Worm (Caenorhabditis elegans) whole organism, late embryonic: ENCODE measurements around the gene atn-1.

Experiments
- C38D4.7 ChIP-seq: fragments of 200-800 bp; sonication (Bioruptor generic); optimal IDR thresholded peaks from 2 replicates; lab custom pipeline; 2018; ENCODE audit warnings: mild to moderate bottlenecking, missing genetic modification characterization, moderate library complexity, missing compliant biosample characterization
- F13H6.1 ChIP-seq: sonication (generic microtip); optimal IDR thresholded peaks from 2 replicates; lab custom pipeline; 2016; ENCODE audit warnings: missing genetic modification characterization, missing compliant biosample characterization
- K02D7.2 ChIP-seq: sonication (generic microtip); optimal IDR thresholded peaks from 2 replicates; lab custom pipeline; 2017; ENCODE audit warnings: mild to moderate bottlenecking, missing genetic modification characterization, missing compliant biosample characterization
- K09A11.1 ChIP-seq: sonication (generic microtip); optimal IDR thresholded peaks from 2 replicates; lab custom pipeline; 2017; ENCODE audit warnings: antibody characterized with exemption, mild to moderate bottlenecking, missing genetic modification characterization, missing compliant biosample characterization; ENCODE audit not compliant: insufficient read depth
- Y22D7AL.16 ChIP-seq: sonication (generic microtip); optimal IDR thresholded peaks from 2 replicates; lab custom pipeline; 2016; ENCODE audit warnings: missing genetic modification characterization, missing compliant biosample characterization
- ceh-18 ChIP-seq: sonication (generic microtip); optimal IDR thresholded peaks from 2 replicates; lab custom pipeline; 2016; ENCODE audit warnings: missing genetic modification characterization, missing compliant biosample characterization
- ceh-30 ChIP-seq: fragments of 150-350 bp; optimal IDR thresholded peaks from 2 replicates; lab custom pipeline; 2014; ENCODE audit warnings: missing biosample characterization, missing genetic modification characterization
- ceh-34 ChIP-seq: sonication (generic microtip); optimal IDR thresholded peaks from 2 replicates; lab custom pipeline; 2016; ENCODE audit warnings: mild to moderate bottlenecking, missing genetic modification characterization, missing compliant biosample characterization
- ceh-48 ChIP-seq: sonication (generic microtip); optimal IDR thresholded peaks from 2 replicates; lab custom pipeline; 2016; ENCODE audit warnings: missing genetic modification characterization, inconsistent platforms, missing compliant biosample characterization
- ceh-9 ChIP-seq: sonication (generic microtip); optimal IDR thresholded peaks from 2 replicates; lab custom pipeline; 2016; ENCODE audit warnings: mild to moderate bottlenecking, missing genetic modification characterization, inconsistent platforms, missing compliant biosample characterization
- elt-2 ChIP-seq: sonication (generic microtip); optimal IDR thresholded peaks from 2 replicates; lab custom pipeline; 2016; ENCODE audit warnings: missing genetic modification reagents, missing genetic modification characterization, missing compliant biosample characterization
- fkh-6 ChIP-seq: sonication (generic microtip); optimal IDR thresholded peaks from 2 replicates; lab custom pipeline; 2016; ENCODE audit warnings: missing genetic modification characterization, missing compliant biosample characterization
- hlh-15 ChIP-seq: sonication (generic microtip); optimal IDR thresholded peaks from 2 replicates; lab custom pipeline; 2016; ENCODE audit warnings: missing genetic modification characterization, missing compliant biosample characterization
- hlh-30 ChIP-seq: sonication (generic microtip); optimal IDR thresholded peaks from 2 replicates; lab custom pipeline; 2017; ENCODE audit warnings: antibody characterized with exemption, missing genetic modification characterization, missing compliant biosample characterization; ENCODE audit not compliant: insufficient read depth
- hlh-6 ChIP-seq: sonication (generic microtip); optimal IDR thresholded peaks from 2 replicates; lab custom pipeline; 2016; ENCODE audit warnings: missing genotype, missing genetic modification characterization, missing compliant biosample characterization
- nhr-11 ChIP-seq: fragments of 150-350 bp; optimal IDR thresholded peaks from 2 replicates; lab custom pipeline; 2014; ENCODE audit warnings: missing biosample characterization, missing genetic modification characterization
- pag-3 ChIP-seq: sonication (generic microtip); optimal IDR thresholded peaks from 2 replicates; lab custom pipeline; 2016; ENCODE audit warnings: missing compliant biosample characterization, missing genetic modification characterization, borderline replicate concordance
- pha-2 ChIP-seq: sonication (generic microtip); optimal IDR thresholded peaks from 2 replicates; lab custom pipeline; 2017; ENCODE audit warnings: mild to moderate bottlenecking, missing genetic modification characterization, missing compliant biosample characterization
- pha-4 ChIP-seq: fragments of 150-350 bp; optimal IDR thresholded peaks from 2 replicates; lab custom pipeline; 2018; ENCODE audit warnings: missing biosample characterization, missing genetic modification reagents, missing genetic modification characterization
- ref-2 ChIP-seq: sonication (generic microtip); optimal IDR thresholded peaks from 2 replicates; lab custom pipeline; 2016; ENCODE audit warnings: missing genetic modification characterization, missing compliant biosample characterization
- sdc-2 ChIP-seq: sonication (generic microtip); optimal IDR thresholded peaks from 2 replicates; lab custom pipeline; 2016; ENCODE audit warnings: missing genotype, missing genetic modification characterization, missing compliant biosample characterization
- sox-2 ChIP-seq: fragments of 200-800 bp; sonication (Bioruptor generic); IDR thresholded peaks from 2 replicates; pipeline ENCODE4 v1.3.6; 2022; ENCODE audit warnings: missing genetic modification reagents, missing genetic modification characterization, missing compliant biosample characterization
- sox-4 ChIP-seq: sonication (generic microtip); optimal IDR thresholded peaks from 2 replicates; lab custom pipeline; 2017; ENCODE audit warnings: mild to moderate bottlenecking, missing genetic modification characterization, inconsistent platforms, missing compliant biosample characterization
- syd-9 ChIP-seq: sonication (generic microtip); optimal IDR thresholded peaks from 2 replicates; lab custom pipeline; 2016; ENCODE audit warnings: mild to moderate bottlenecking, missing genetic modification characterization, moderate library complexity, missing compliant biosample characterization
- ttx-3 ChIP-seq: sonication (generic microtip); optimal IDR thresholded peaks from 2 replicates; lab custom pipeline; 2016; ENCODE audit warnings: missing genetic modification reagents, missing genetic modification characterization, missing compliant biosample characterization
- unc-3 ChIP-seq, 2 experiments: fragments of 200-800 bp in 1 of 2; sonication (Bioruptor generic) in 1 of 2; sonication (generic microtip) in 1 of 2; conservative IDR thresholded peaks in 1 of 2; optimal IDR thresholded peaks in 1 of 2; 2 replicates each; pipeline versions ENCODE4 v1.3.6 to Lab custom; 2016 to 2022; ENCODE audit warnings: missing compliant biosample characterization in 2 of 2, missing genetic modification characterization in 2 of 2, missing genetic modification reagents in 1 of 2
- unc-42 ChIP-seq: sonication (generic microtip); optimal IDR thresholded peaks from 2 replicates; lab custom pipeline; 2016; ENCODE audit warnings: missing genotype, missing genetic modification characterization, missing compliant biosample characterization
- unc-55 ChIP-seq: sonication (generic microtip); optimal IDR thresholded peaks from 2 replicates; lab custom pipeline; 2017; ENCODE audit warnings: missing biosample characterization, missing genetic modification reagents, missing genetic modification characterization
- unc-86 ChIP-seq: sonication (generic microtip); optimal IDR thresholded peaks from 2 replicates; lab custom pipeline; 2016; ENCODE audit warnings: missing genetic modification characterization, missing compliant biosample characterization
- ztf-16 ChIP-seq: sonication (generic microtip); optimal IDR thresholded peaks from 2 replicates; lab custom pipeline; 2017; ENCODE audit warnings: missing genetic modification characterization, missing compliant biosample characterization

Gene atn-1

ce11 chrV:12465399-12465798, 12.8 kb upstream of the atn-1 start (continued):
- TF ChIP-seq K09A11.1 (tag; lab: Kevin White, UChicago) (peak; percentile 13), sox-2 (GFP tag; lab: Robert Waterston, UW) (peak; percentile 38; the same call in 1 of the 2 replicates), unc-55 (GFP tag; lab: Kevin White, UChicago) (peak; percentile 90), unc-42 (peak; percentile 92), ceh-30 (tag; lab: Kevin White, UChicago) (peak; percentile 29), sox-4 (tag; lab: Kevin White, UChicago) (no peak), ceh-18 (tag; lab: Kevin White, UChicago) (peak; percentile 91), K02D7.2 (tag; lab: Kevin White, UChicago) (no peak), pha-4 (tag; lab: Kevin White, UChicago) (no peak), hlh-30 (tag; lab: Kevin White, UChicago) (no peak), F13H6.1 (tag; lab: Kevin White, UChicago) (peak; percentile 43), ceh-34 (peak; percentile 79), Y22D7AL.16 (no peak)
- TF ChIP-seq, all 69 proteins: peak for 21

ce11 chrV:12466653-12467052, 11.6 kb upstream of the atn-1 start:
- TF ChIP-seq unc-86 (tag; lab: Kevin White, UChicago) (no peak), unc-3 (GFP tag; conservative IDR thresholded peaks at IDR 0.05; lab: Robert Waterston, UW) (no peak), unc-3 (tag; optimal IDR thresholded peaks at IDR 0.05; lab: Kevin White, UChicago) (no peak), ztf-16 (tag; lab: Kevin White, UChicago) (no peak), hlh-6 (tag; lab: Kevin White, UChicago) (no peak), ceh-9 (no peak), ttx-3 (tag; lab: Kevin White, UChicago) (no peak), syd-9 (no peak)

DNA sequence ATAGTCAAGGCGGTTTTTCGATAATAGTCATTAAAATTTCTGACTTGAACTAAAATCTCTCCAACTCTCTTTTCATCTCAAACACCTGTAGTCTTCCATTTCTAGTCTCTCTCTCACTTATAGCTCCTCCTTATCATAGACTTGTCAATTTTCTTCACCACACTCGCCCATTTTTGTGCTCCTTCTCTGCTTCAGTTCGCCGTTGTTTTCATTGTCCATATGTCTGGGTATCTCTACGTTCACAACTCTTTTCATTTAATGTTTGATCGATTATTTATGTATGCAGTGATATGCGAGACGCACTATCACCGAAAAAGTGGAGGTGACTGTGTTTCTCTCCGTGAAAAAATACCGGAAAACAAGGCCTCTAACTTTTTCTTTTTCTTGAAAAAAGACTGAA, 10.5 kb upstream of the atn-1 start:
- peak; percentile 32 for TF ChIP-seq elt-2
- no peak for TF ChIP-seq nhr-11
- TF ChIP-seq hlh-6 (tag; lab: Kevin White, UChicago) = no peak

ce11 chrV:12468363-12468762, 9.8 kb upstream of the atn-1 start, which contains the start of gene F28C1.3:
TSS of gene F28C1.3 (plus strand) at chrV:12468663.
- TF ChIP-seq K09A11.1 (tag; lab: Kevin White, UChicago) (no peak), sox-2 (GFP tag; lab: Robert Waterston, UW) (no peak), hlh-30 (tag; lab: Kevin White, UChicago) (no peak), unc-42 (no peak), hlh-15 (tag; lab: Kevin White, UChicago) (no peak), fkh-6 (no peak), pha-2 (tag; lab: Kevin White, UChicago) (no peak), unc-3 (GFP tag; conservative IDR thresholded peaks at IDR 0.05; lab: Robert Waterston, UW) (no peak), unc-3 (tag; optimal IDR thresholded peaks at IDR 0.05; lab: Kevin White, UChicago) (no peak), ceh-18 (tag; lab: Kevin White, UChicago) (no peak), sdc-2 (tag; lab: Kevin White, UChicago) (no peak), C38D4.7 (GFP tag; lab: Kevin White, UChicago) (no peak)

DNA sequence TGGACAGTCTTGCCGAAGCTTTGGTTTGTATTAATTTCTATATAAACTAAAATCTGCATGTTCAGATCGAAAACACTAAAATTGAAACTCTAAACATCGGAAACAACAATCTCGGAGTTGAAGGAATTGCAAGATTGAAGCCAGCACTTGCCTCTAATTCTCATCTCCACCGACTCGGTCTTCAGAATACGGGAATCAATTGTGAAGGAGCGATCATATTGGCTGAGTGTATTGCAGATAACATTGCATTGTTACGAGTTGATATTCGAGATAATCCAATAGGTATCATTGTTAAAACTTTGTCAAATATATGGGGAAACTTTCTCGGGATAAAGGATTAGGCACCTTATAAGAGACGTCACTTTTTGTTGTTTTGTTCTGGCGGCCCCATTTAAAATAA, 7.9 kb upstream of the atn-1 start:
- no peak for TF ChIP-seq pag-3 (tag; lab: Kevin White, UChicago)
- no peak for TF ChIP-seq ref-2 (tag; lab: Kevin White, UChicago)
- TF ChIP-seq sdc-2 (tag; lab: Kevin White, UChicago) = no peak
- TF ChIP-seq pha-2 (tag; lab: Kevin White, UChicago) = no peak
- no peak for TF ChIP-seq ceh-34

DNA sequence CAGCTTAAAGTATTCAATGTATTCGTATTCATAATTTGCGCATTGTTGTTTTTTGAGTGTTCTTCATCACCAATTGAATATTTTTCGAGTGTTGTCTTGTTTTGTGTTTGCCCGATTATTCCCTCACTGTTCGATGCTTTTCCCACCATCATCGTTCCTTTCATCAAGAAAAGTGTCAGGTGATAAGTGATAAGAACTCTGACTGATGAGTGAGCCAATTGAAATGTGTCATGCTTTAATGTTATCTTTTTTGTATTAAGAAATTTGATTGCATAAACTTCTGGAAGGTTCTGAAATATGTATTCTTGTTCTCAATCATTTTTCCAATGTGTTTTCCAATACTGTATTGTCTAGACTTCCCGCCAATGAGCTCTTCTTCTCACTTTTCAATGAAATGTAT, 2.9 kb upstream of the atn-1 start:
- TF ChIP-seq ceh-48 (tag; lab: Kevin White, UChicago) = no peak
